Worm (Caenorhabditis elegans) whole organism, late embryonic: ENCODE results near the gene sri-20.
"Not testable (repeated sequence)": the region's sequence is repeated elsewhere in the genome, so short reads cannot be mapped to it uniquely, and the experiment has no call there.

Experiments used
- C38D4.7 ChIP-seq: fragments of 200-800 bp; sonication (Bioruptor generic); optimal IDR thresholded peaks from 2 replicates; lab custom pipeline; 2018; ENCODE audit warnings: mild to moderate bottlenecking, missing genetic modification characterization, moderate library complexity, missing compliant biosample characterization
- K09A11.1 ChIP-seq: sonication (generic microtip); optimal IDR thresholded peaks from 2 replicates; lab custom pipeline; 2017; ENCODE audit warnings: antibody characterized with exemption, mild to moderate bottlenecking, missing genetic modification characterization, missing compliant biosample characterization; ENCODE audit not compliant: insufficient read depth
- ama-1 ChIP-seq: fragments of 150-350 bp; optimal IDR thresholded peaks from 2 replicates; lab custom pipeline; 2014
- ceh-18 ChIP-seq: sonication (generic microtip); optimal IDR thresholded peaks from 2 replicates; lab custom pipeline; 2016; ENCODE audit warnings: missing genetic modification characterization, missing compliant biosample characterization
- ceh-31 ChIP-seq: sonication (generic microtip); optimal IDR thresholded peaks from 2 replicates; lab custom pipeline; 2016; ENCODE audit warnings: missing genetic modification characterization, missing compliant biosample characterization
- ceh-34 ChIP-seq: sonication (generic microtip); optimal IDR thresholded peaks from 2 replicates; lab custom pipeline; 2016; ENCODE audit warnings: mild to moderate bottlenecking, missing genetic modification characterization, missing compliant biosample characterization
- ceh-48 ChIP-seq: sonication (generic microtip); optimal IDR thresholded peaks from 2 replicates; lab custom pipeline; 2016; ENCODE audit warnings: missing genetic modification characterization, inconsistent platforms, missing compliant biosample characterization
- ceh-9 ChIP-seq: sonication (generic microtip); optimal IDR thresholded peaks from 2 replicates; lab custom pipeline; 2016; ENCODE audit warnings: mild to moderate bottlenecking, missing genetic modification characterization, inconsistent platforms, missing compliant biosample characterization
- dmd-4 ChIP-seq: sonication (generic microtip); optimal IDR thresholded peaks from 2 replicates; lab custom pipeline; 2016; ENCODE audit warnings: borderline replicate concordance, missing genetic modification characterization, missing compliant biosample characterization
- dve-1 ChIP-seq: sonication (generic microtip); optimal IDR thresholded peaks from 2 replicates; lab custom pipeline; 2017; ENCODE audit warnings: antibody characterized with exemption, mild to moderate bottlenecking, missing genetic modification characterization, missing compliant biosample characterization
- elt-2 ChIP-seq: sonication (generic microtip); optimal IDR thresholded peaks from 2 replicates; lab custom pipeline; 2016; ENCODE audit warnings: missing genetic modification reagents, missing genetic modification characterization, missing compliant biosample characterization
- elt-4 ChIP-seq: sonication (generic microtip); optimal IDR thresholded peaks from 2 replicates; lab custom pipeline; 2016; ENCODE audit warnings: missing genetic modification characterization, missing compliant biosample characterization
- hlh-13 ChIP-seq: fragments of 200-800 bp; sonication (Bioruptor generic); optimal IDR thresholded peaks from 2 replicates; lab custom pipeline; 2018; ENCODE audit warnings: mild to moderate bottlenecking, missing genetic modification characterization, missing compliant biosample characterization
- hlh-8 ChIP-seq: sonication (generic microtip); optimal IDR thresholded peaks from 2 replicates; lab custom pipeline; 2016; ENCODE audit warnings: missing genotype, missing genetic modification characterization, missing compliant biosample characterization
- lin-11 ChIP-seq: fragments of 200-800 bp; sonication (Bioruptor generic); optimal IDR thresholded peaks from 2 replicates; lab custom pipeline; 2018; ENCODE audit warnings: mild to moderate bottlenecking, missing genetic modification characterization, missing compliant biosample characterization
- madf-2 ChIP-seq: sonication (generic microtip); optimal IDR thresholded peaks from 2 replicates; lab custom pipeline; 2017; ENCODE audit warnings: missing genetic modification characterization, missing compliant biosample characterization
- mec-3 ChIP-seq: sonication (generic microtip); optimal IDR thresholded peaks from 2 replicates; lab custom pipeline; 2016; ENCODE audit warnings: borderline replicate concordance, missing genetic modification characterization, missing compliant biosample characterization
- nfya-1 ChIP-seq: sonication (generic microtip); optimal IDR thresholded peaks from 2 replicates; lab custom pipeline; 2017; ENCODE audit warnings: missing genetic modification characterization, mild to moderate bottlenecking, missing compliant biosample characterization, antibody characterized with exemption, moderate library complexity
- odd-2 ChIP-seq: sonication (generic microtip); optimal IDR thresholded peaks from 2 replicates; lab custom pipeline; 2017; ENCODE audit warnings: antibody characterized with exemption, mild to moderate bottlenecking, missing genetic modification characterization, missing compliant biosample characterization
- pag-3 ChIP-seq: sonication (generic microtip); optimal IDR thresholded peaks from 2 replicates; lab custom pipeline; 2016; ENCODE audit warnings: missing compliant biosample characterization, missing genetic modification characterization, borderline replicate concordance
- pat-9 ChIP-seq: fragments of 200-800 bp; sonication (Bioruptor generic); optimal IDR thresholded peaks from 2 replicates; lab custom pipeline; 2018; ENCODE audit warnings: mild to moderate bottlenecking, missing genetic modification characterization, moderate library complexity, missing compliant biosample characterization
- pha-4 ChIP-seq: fragments of 150-350 bp; optimal IDR thresholded peaks from 2 replicates; lab custom pipeline; 2018; ENCODE audit warnings: missing biosample characterization, missing genetic modification reagents, missing genetic modification characterization
- pqm-1 ChIP-seq: sonication (generic microtip); optimal IDR thresholded peaks from 2 replicates; lab custom pipeline; 2016; ENCODE audit warnings: missing genetic modification characterization, missing compliant biosample characterization
- ref-2 ChIP-seq: sonication (generic microtip); optimal IDR thresholded peaks from 2 replicates; lab custom pipeline; 2016; ENCODE audit warnings: missing genetic modification characterization, missing compliant biosample characterization
- sdc-2 ChIP-seq: sonication (generic microtip); optimal IDR thresholded peaks from 2 replicates; lab custom pipeline; 2016; ENCODE audit warnings: missing genotype, missing genetic modification characterization, missing compliant biosample characterization
- sox-4 ChIP-seq: sonication (generic microtip); optimal IDR thresholded peaks from 2 replicates; lab custom pipeline; 2017; ENCODE audit warnings: mild to moderate bottlenecking, missing genetic modification characterization, inconsistent platforms, missing compliant biosample characterization
- syd-9 ChIP-seq: sonication (generic microtip); optimal IDR thresholded peaks from 2 replicates; lab custom pipeline; 2016; ENCODE audit warnings: mild to moderate bottlenecking, missing genetic modification characterization, moderate library complexity, missing compliant biosample characterization
- tbx-2 ChIP-seq: sonication (generic microtip); optimal IDR thresholded peaks from 2 replicates; lab custom pipeline; 2016; ENCODE audit warnings: missing genetic modification characterization, missing compliant biosample characterization
- tbx-7 ChIP-seq: sonication (generic microtip); optimal IDR thresholded peaks from 2 replicates; lab custom pipeline; 2016; ENCODE audit warnings: missing genotype, missing genetic modification characterization, missing compliant biosample characterization
- unc-3 ChIP-seq, 2 experiments: fragments of 200-800 bp in 1 of 2; sonication (Bioruptor generic) in 1 of 2; sonication (generic microtip) in 1 of 2; conservative IDR thresholded peaks in 1 of 2; optimal IDR thresholded peaks in 1 of 2; 2 replicates each; pipeline versions ENCODE4 v1.3.6 to Lab custom; 2016 to 2022; ENCODE audit warnings: missing compliant biosample characterization in 2 of 2, missing genetic modification characterization in 2 of 2, missing genetic modification reagents in 1 of 2
- unc-42 ChIP-seq: sonication (generic microtip); optimal IDR thresholded peaks from 2 replicates; lab custom pipeline; 2016; ENCODE audit warnings: missing genotype, missing genetic modification characterization, missing compliant biosample characterization
- unc-55 ChIP-seq: sonication (generic microtip); optimal IDR thresholded peaks from 2 replicates; lab custom pipeline; 2017; ENCODE audit warnings: missing biosample characterization, missing genetic modification reagents, missing genetic modification characterization
- unc-86 ChIP-seq: sonication (generic microtip); optimal IDR thresholded peaks from 2 replicates; lab custom pipeline; 2016; ENCODE audit warnings: missing genetic modification characterization, missing compliant biosample characterization

The sri-20 gene

ce11 chrV:10339200-10339599, 29.2 kb upstream of the sri-20 start, which contains the start of gene K07C5.2:
Gene K07C5.2, plus strand, starts transcription at chrV:10339500.
- TF ChIP-seq C38D4.7 (GFP tag; lab: Kevin White, UChicago), result no peak
- no peak for TF ChIP-seq K09A11.1 (tag; lab: Kevin White, UChicago)
- TF ChIP-seq ama-1 (lab: Kevin White, UChicago), result no peak
- TF ChIP-seq elt-2, result no peak
- TF ChIP-seq ceh-18 (tag; lab: Kevin White, UChicago), result no peak
- TF ChIP-seq unc-55 (GFP tag; lab: Kevin White, UChicago), result no peak

- TF ChIP-seq unc-86 (tag; lab: Kevin White, UChicago) (peak; percentile 5), unc-3 (GFP tag; conservative IDR thresholded peaks at IDR 0.05; lab: Robert Waterston, UW) (0 out of 2 replicates have a peak, but pooled peaks have one; percentile 42), sdc-2 (tag; lab: Kevin White, UChicago) (peak; percentile 22), ceh-34 (tag; lab: Kevin White, UChicago) (peak; percentile 29), unc-42 (tag; lab: Kevin White, UChicago) (peak; percentile 17), ceh-31 (tag; lab: Kevin White, UChicago) (peak; percentile 56), tbx-2 (tag; lab: Kevin White, UChicago) (peak; percentile 25), ref-2 (peak; percentile 49), ceh-18 (tag; lab: Kevin White, UChicago) (peak; percentile 70)
- not testable (repeated sequence) for TF ChIP-seq unc-3 (tag; optimal IDR thresholded peaks at IDR 0.05; lab: Kevin White, UChicago)
- TF ChIP-seq, all 69 proteins: peak for 9; not testable (repeated sequence) for 60
These were observed 26.4 kb upstream of the sri-20 start, which contains the start of gene K07C5.13 for ce11 chrV:10341905-10342328. Gene K07C5.13, plus strand, starts transcription at chrV:10342055.

ce11 chrV:10342904-10343303, 25.5 kb upstream of the sri-20 start, which contains the start of gene K07C5.3:
Gene K07C5.3, plus strand, starts transcription at chrV:10343032.
- TF ChIP-seq ref-2 (no peak), sox-4 (no peak), ceh-18 (tag; lab: Kevin White, UChicago) (no peak), pha-4 (tag; lab: Kevin White, UChicago) (no peak), elt-4 (tag; lab: Kevin White, UChicago) (no peak), ceh-9 (tag; lab: Kevin White, UChicago) (no peak), dve-1 (tag; lab: Kevin White, UChicago) (no peak), dmd-4 (tag; lab: Kevin White, UChicago) (no peak), nfya-1 (tag; lab: Kevin White, UChicago) (no peak), hlh-13 (no peak), elt-2 (no peak), pat-9 (tag; lab: Kevin White, UChicago) (no peak), odd-2 (tag; lab: Kevin White, UChicago) (no peak), pqm-1 (tag; lab: Kevin White, UChicago) (no peak), C38D4.7 (GFP tag; lab: Kevin White, UChicago) (no peak), unc-55 (GFP tag; lab: Kevin White, UChicago) (no peak), ceh-48 (tag; lab: Kevin White, UChicago) (no peak)

DNA sequence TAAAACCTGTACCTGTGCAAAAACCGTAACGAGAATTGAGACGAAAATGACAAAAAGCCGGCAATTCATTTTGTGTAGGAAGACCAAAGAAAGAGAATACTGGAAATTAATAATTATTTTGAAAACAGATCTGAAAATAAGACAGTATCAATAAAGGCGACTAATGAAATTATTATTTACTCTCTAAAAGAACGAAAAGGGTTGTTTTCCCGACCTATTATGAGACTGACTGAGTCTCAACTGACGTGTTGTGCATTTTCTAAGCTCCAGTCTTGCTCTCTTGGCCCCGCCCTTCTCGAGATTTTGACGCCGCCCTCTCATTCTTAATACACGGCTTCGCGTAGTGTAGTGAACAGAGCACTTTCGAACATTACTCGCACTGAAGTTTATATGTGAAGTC, 18.3 kb upstream of the sri-20 start, which contains the start of gene K07C5.9:
Gene K07C5.9, minus strand, starts transcription at position 101 of the 400 bp plus-strand sequence.
- TF ChIP-seq elt-4 (tag; lab: Kevin White, UChicago) (no peak), syd-9 (tag; lab: Kevin White, UChicago) (no peak), hlh-13 (no peak), mec-3 (no peak), madf-2 (tag; lab: Kevin White, UChicago) (no peak), lin-11 (tag; lab: Kevin White, UChicago) (no peak)

DNA sequence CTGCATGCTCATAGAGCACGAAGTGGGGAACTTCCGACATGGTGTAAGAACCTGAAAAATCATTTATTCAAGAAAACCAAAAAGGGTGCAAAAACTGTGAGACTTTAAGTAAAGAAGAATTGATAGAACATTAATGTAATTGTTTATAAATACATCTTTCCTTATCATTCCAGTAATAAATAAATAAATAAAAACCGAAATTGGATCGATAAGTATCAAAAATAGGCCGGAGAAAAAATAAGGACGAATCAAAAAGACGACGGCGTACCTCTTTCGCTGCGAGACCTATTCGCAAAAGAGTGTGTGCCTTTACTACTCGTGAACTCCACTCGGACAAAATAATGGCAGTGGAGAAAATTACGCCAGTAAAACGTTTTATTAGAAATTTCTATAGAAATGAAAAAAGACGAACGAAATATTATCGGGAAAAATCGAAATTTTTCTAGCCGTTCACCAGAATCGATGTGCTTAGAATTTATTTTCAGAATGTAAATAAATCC, 15.4 kb upstream of the sri-20 start, which contains the start of gene nol-56:
Gene nol-56, minus strand, starts transcription at position 51 of the 500 bp plus-strand sequence.
- TF ChIP-seq nfya-1 (tag; lab: Kevin White, UChicago) (peak; percentile 58), tbx-7 (tag; lab: Kevin White, UChicago) (peak; percentile 8), unc-3 (GFP tag; conservative IDR thresholded peaks at IDR 0.05; lab: Robert Waterston, UW) (no peak), unc-3 (tag; optimal IDR thresholded peaks at IDR 0.05; lab: Kevin White, UChicago) (no peak), ceh-31 (tag; lab: Kevin White, UChicago) (peak; percentile 48), pag-3 (tag; lab: Kevin White, UChicago) (no peak), unc-42 (tag; lab: Kevin White, UChicago) (peak; percentile 7), tbx-2 (tag; lab: Kevin White, UChicago) (peak; percentile 15), hlh-8 (tag; lab: Kevin White, UChicago) (no peak)
